Worm (Caenorhabditis elegans): ENCODE measurements around the gene mak-1.
A peak's percentile ranks its signal among the peaks of the same experiment; 100 is the strongest.

mak-1 gene

DNA sequence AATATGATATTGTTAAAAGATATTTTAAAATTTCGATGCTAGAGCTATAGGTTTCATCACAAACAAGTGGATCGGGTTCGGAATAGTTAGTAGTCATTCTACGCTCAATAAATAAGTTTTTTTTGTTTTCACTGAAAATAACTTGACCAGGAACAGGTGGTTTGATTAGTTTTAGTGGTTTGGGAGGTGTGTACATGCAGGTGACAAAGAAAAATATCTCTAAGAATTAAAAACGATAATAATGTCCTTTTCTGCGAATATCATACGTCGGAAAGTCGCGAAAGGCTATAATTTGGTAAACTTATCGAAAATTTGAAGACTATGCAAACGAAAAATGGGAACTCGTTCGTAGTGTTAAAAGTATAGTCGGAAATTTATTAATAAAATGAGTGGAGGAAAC lies 33.6 kb upstream of the mak-1 start, which contains the start of gene srg-15:
srg-15 (minus strand) TSS at position 101 of the 400 bp plus-strand sequence.
- TF ChIP-seq fkh-8 (tag; optimal IDR thresholded peaks at IDR 0.05) (peak; percentile 56), C04F5.9 (tag; optimal IDR thresholded peaks at IDR 0.05) (no peak), nhr-71 (tag; optimal IDR thresholded peaks at IDR 0.05) (peak; percentile 26), nhr-47 (tag; optimal IDR thresholded peaks at IDR 0.05) (peak; percentile 25), nhr-237 (tag; optimal IDR thresholded peaks at IDR 0.05) (no peak), fos-1 (tag; optimal IDR thresholded peaks at IDR 0.05) (no peak), vab-15 (tag; optimal IDR thresholded peaks at IDR 0.05) (no peak), nhr-11 (tag; optimal IDR thresholded peaks at IDR 0.05) (no peak), lsy-2 (tag; optimal IDR thresholded peaks at IDR 0.05) (no peak), lir-3 (tag; optimal IDR thresholded peaks at IDR 0.05; ENCODE audit: poor library complexity) (no peak)

DNA sequence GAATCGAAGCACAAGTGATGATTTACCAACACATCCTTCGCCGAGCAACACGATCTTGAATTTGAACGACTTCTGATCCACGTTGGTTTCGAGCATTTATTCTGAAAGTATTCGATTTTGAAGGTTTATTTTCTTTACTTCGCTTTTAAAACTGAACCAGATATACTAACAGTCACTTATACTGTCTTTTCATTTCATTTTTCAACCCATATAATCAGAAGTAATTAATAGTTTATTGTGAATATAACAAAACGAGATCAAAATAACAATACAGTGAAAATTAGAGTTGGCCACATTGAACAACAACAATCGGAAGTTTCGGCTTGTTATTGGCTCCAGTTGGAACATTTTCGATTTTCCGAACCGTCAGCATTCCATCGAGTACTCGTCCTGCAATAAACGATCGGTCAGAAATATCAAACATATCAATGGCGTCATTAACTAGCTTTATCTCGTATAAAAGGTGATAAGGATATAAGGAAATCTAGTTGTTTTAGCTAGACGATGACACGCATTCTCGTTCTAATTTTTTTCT lies 28.9 kb upstream of the mak-1 start, which contains the start of the genes rab-21 and T01B7.13:
rab-21 (minus strand) TSS at position 101 of the 535 bp plus-strand sequence.
T01B7.13 (plus strand) TSS at position 485 of the 535 bp plus-strand sequence.
- TF ChIP-seq ceh-88 (GFP tag; IDR thresholded peaks at IDR 0.05) (no peak), mef-2 (tag; optimal IDR thresholded peaks at IDR 0.05) (no peak)

- TF ChIP-seq dsc-1 (tag; optimal IDR thresholded peaks at IDR 0.05) (no peak), lsy-2 (tag; optimal IDR thresholded peaks at IDR 0.05) (peak; percentile 27 to 54), fkh-10 (GFP tag; optimal IDR thresholded peaks at IDR 0.05) (no peak), nhr-77 (tag; optimal IDR thresholded peaks at IDR 0.05) (no peak), efl-1 (optimal IDR thresholded peaks at IDR 0.05) (peak; percentile 32 to 36), efl-1 (GFP tag; optimal IDR thresholded peaks at IDR 0.05 in 1 of 2) (peak; percentile 25 to 86), Y116A8C.19 (tag; optimal IDR thresholded peaks at IDR 0.05; ENCODE audit: borderline replicate concordance) (no peak), elt-3 (tag; optimal IDR thresholded peaks at IDR 0.05) (no peak), tlp-1 (tag; optimal IDR thresholded peaks at IDR 0.05) (no peak), vab-15 (tag; optimal IDR thresholded peaks at IDR 0.05) (no peak), nhr-76 (tag; optimal IDR thresholded peaks at IDR 0.05) (no peak), ztf-4 (tag; optimal IDR thresholded peaks at IDR 0.05) (no peak), isw-1 (GFP tag; IDR thresholded peaks at IDR 0.05) (no peak), unc-30 (tag; optimal IDR thresholded peaks at IDR 0.05) (no peak), snu-23 (GFP tag; optimal IDR thresholded peaks at IDR 0.05) (peak; percentile 40), grh-1 (GFP tag; IDR thresholded peaks at IDR 0.05) (no peak), unc-62 (GFP tag; optimal IDR thresholded peaks at IDR 0.05) (no peak), ceh-90 (tag; optimal IDR thresholded peaks at IDR 0.05) (no peak), nhr-28 (tag; optimal IDR thresholded peaks at IDR 0.05) (no peak), sptf-1 (tag; optimal IDR thresholded peaks at IDR 0.05) (no peak), irx-1 (tag; optimal IDR thresholded peaks at IDR 0.05) (no peak), rnt-1 (tag; optimal IDR thresholded peaks at IDR 0.05) (no peak), ceh-63 (GFP tag; optimal IDR thresholded peaks at IDR 0.05) (no peak), lin-39 (tag; optimal IDR thresholded peaks at IDR 0.05) (no peak), hpl-2 (GFP tag; optimal IDR thresholded peaks at IDR 0.05) (no peak), nhr-19 (GFP tag; conservative IDR thresholded peaks at IDR 0.05) (0 out of 2 replicates have a peak, but pooled peaks have one; percentile 20), aha-1 (tag; optimal IDR thresholded peaks at IDR 0.05) (no peak), mep-1 (tag; optimal IDR thresholded peaks at IDR 0.05) (peak; percentile 47), swsn-7 (tag; optimal IDR thresholded peaks at IDR 0.05) (peak; percentile 12), mef-2 (tag; optimal IDR thresholded peaks at IDR 0.05) (no peak), pag-3 (tag; optimal IDR thresholded peaks at IDR 0.05; ENCODE audit: borderline replicate concordance, insufficient read depth) (no peak), nhr-71 (tag; optimal IDR thresholded peaks at IDR 0.05) (peak; percentile 23), nhr-85 (tag) (no peak), ets-5 (GFP tag; IDR thresholded peaks at IDR 0.05) (no peak), dpl-1 (GFP tag; optimal IDR thresholded peaks at IDR 0.05) (peak; percentile 2 to 54 (median 7)), nhr-47 (tag; optimal IDR thresholded peaks at IDR 0.05) (peak; percentile 4), sox-4 (tag; optimal IDR thresholded peaks at IDR 0.05) (no peak), aly-2 (tag; optimal IDR thresholded peaks at IDR 0.05) (no peak), unc-98 (GFP tag; IDR thresholded peaks at IDR 0.05) (no peak), ama-1 (optimal IDR thresholded peaks at IDR 0.05) (no peak), nhr-20 (tag; optimal IDR thresholded peaks at IDR 0.05) (peak; percentile 33)
Measured at ce11 chrII:8716231-8716878, 27.5 kb upstream of the mak-1 start, which contains the start of the genes cyn-11 and T01B7.5. TSS of gene cyn-11 (minus strand) at chrII:8716281. TSS of gene T01B7.5 (plus strand) at chrII:8716828.
